Fruit fly (Drosophila melanogaster): Measurements from ENCODE around the gene Prtl99C.

dm6 chr3R:29866706-29867105, 31.0 kb downstream of the Prtl99C start:
- TF ChIP-seq Snoo (tag; optimal IDR thresholded peaks at IDR 0.05): no peak
- TF ChIP-seq CG13204 (GFP tag; optimal IDR thresholded peaks at IDR 0.05): no peak
- TF ChIP-seq CG10348 (GFP tag; IDR thresholded peaks at IDR 0.05): no peak
- TF ChIP-seq Ets98B (GFP tag; IDR thresholded peaks at IDR 0.05): no peak
- no peak for TF ChIP-seq CG32121 (GFP tag; IDR thresholded peaks at IDR 0.05)
- TF ChIP-seq D1 (tag; optimal IDR thresholded peaks at IDR 0.05): no peak

All from whole organism, pupa.